Fruit fly (Drosophila melanogaster) whole organism, embryonic: ENCODE data around the gene Etfb.

Experiments used
- Awh ChIP-seq: fragments of 200-800 bp; sonication (Bioruptor generic); IDR thresholded peaks from 2 replicates; pipeline ENCODE4, ENCODE4 v1.3.6; 2022; ENCODE audit warnings: missing biosample characterization, missing genetic modification characterization
- CG11456 ChIP-seq: fragments of 200-800 bp; sonication (Bioruptor generic); IDR thresholded peaks from 3 replicates; pipeline ENCODE4 v1.3.6; 2022; ENCODE audit warnings: missing biosample characterization, missing genetic modification characterization
- CG12155 ChIP-seq: fragments of 200-800 bp; sonication (Bioruptor generic); optimal IDR thresholded peaks from 3 replicates; lab custom pipeline; 2016; ENCODE audit warnings: missing biosample characterization, missing genetic modification characterization
- CG14050 ChIP-seq: fragments of 200-800 bp; sonication (Bioruptor generic); IDR thresholded peaks from 3 replicates; pipeline ENCODE4 v1.3.6; 2022; ENCODE audit warnings: missing biosample characterization, missing genetic modification characterization
- CG15269 ChIP-seq: fragments of 200-800 bp; sonication (Bioruptor generic); optimal IDR thresholded peaks from 2 replicates; lab custom pipeline; 2018; ENCODE audit warnings: missing biosample characterization, mild to moderate bottlenecking, missing genetic modification characterization, moderate library complexity
- CG1792 ChIP-seq: fragments of 200-800 bp; sonication (Bioruptor generic); optimal IDR thresholded peaks from 2 replicates; lab custom pipeline; 2016; ENCODE audit warnings: missing biosample characterization, missing genetic modification characterization
- CG2889 ChIP-seq: fragments of 200-800 bp; sonication (Bioruptor generic); IDR thresholded peaks from 3 replicates; pipeline ENCODE4 v1.3.6; 2022; ENCODE audit warnings: missing biosample characterization, missing genetic modification characterization
- CG30431 ChIP-seq: fragments of 200-800 bp; sonication (Bioruptor generic); optimal IDR thresholded peaks from 2 replicates; lab custom pipeline; 2017; ENCODE audit warnings: missing biosample characterization, missing genetic modification characterization
- CG42726 ChIP-seq: fragments of 200-800 bp; sonication (Bioruptor generic); IDR thresholded peaks from 2 replicates; pipeline ENCODE4 v1.3.6; 2022; ENCODE audit warnings: missing biosample characterization, missing genetic modification characterization; ENCODE audit not compliant: partially characterized antibody
- CG43689 ChIP-seq: fragments of 200-800 bp; sonication (Bioruptor generic); IDR thresholded peaks from 2 replicates; pipeline ENCODE4 v1.3.6; 2022; ENCODE audit warnings: missing biosample characterization, missing genetic modification characterization
- CG6272 ChIP-seq: fragments of 200-800 bp; sonication (Bioruptor generic); IDR thresholded peaks from 2 replicates; pipeline ENCODE4 v1.3.6; 2022; ENCODE audit warnings: missing biosample characterization, missing genetic modification characterization
- CG6654 ChIP-seq: fragments of 200-800 bp; sonication (Bioruptor generic); optimal IDR thresholded peaks from 2 replicates; lab custom pipeline; 2017; ENCODE audit warnings: missing biosample characterization, mild to moderate bottlenecking, missing genetic modification characterization
- CG6689 ChIP-seq: fragments of 200-800 bp; sonication (Bioruptor generic); IDR thresholded peaks from 2 replicates; pipeline ENCODE4 v1.3.6; 2022; ENCODE audit warnings: missing biosample characterization, missing genetic modification characterization
- CG7271 ChIP-seq: fragments of 200-800 bp; sonication (Bioruptor generic); optimal IDR thresholded peaks from 2 replicates; lab custom pipeline; 2018; ENCODE audit warnings: missing biosample characterization, mild to moderate bottlenecking, missing genetic modification characterization, moderate library complexity
- CG7357 ChIP-seq: fragments of 200-800 bp; sonication (Bioruptor generic); IDR thresholded peaks from 3 replicates; pipeline ENCODE4 v1.3.6; 2022; ENCODE audit warnings: missing biosample characterization, missing genetic modification characterization
- CG7839 ChIP-seq: fragments of 200-800 bp; sonication (Bioruptor generic); optimal IDR thresholded peaks from 3 replicates; lab custom pipeline; 2018; ENCODE audit warnings: missing biosample characterization, mild to moderate bottlenecking, missing genetic modification characterization, moderate library complexity
- CG7987 ChIP-seq: fragments of 200-800 bp; sonication (Bioruptor generic); optimal IDR thresholded peaks from 2 replicates; lab custom pipeline; 2018; ENCODE audit warnings: missing biosample characterization, mild to moderate bottlenecking, missing genetic modification characterization, moderate library complexity
- CG9876 ChIP-seq: fragments of 200-800 bp; sonication (Bioruptor generic); optimal IDR thresholded peaks from 2 replicates; lab custom pipeline; 2016; ENCODE audit warnings: missing biosample characterization, missing genetic modification characterization
- Dip3 ChIP-seq: fragments of 200-800 bp; sonication (Bioruptor generic); optimal IDR thresholded peaks from 3 replicates; lab custom pipeline; 2016; ENCODE audit warnings: missing biosample characterization, missing genetic modification characterization
- Drgx ChIP-seq: fragments of 200-800 bp; sonication (Bioruptor generic); IDR thresholded peaks from 2 replicates; pipeline ENCODE4 v1.3.6; 2022; ENCODE audit warnings: missing biosample characterization, missing genetic modification characterization
- Ets65A ChIP-seq: fragments of 200-800 bp; sonication (Bioruptor generic); peaks from one replicate; lab custom pipeline; 2016; ENCODE audit warnings: missing biosample characterization, missing genetic modification characterization
- Gug ChIP-seq: fragments of 200-800 bp; sonication (Bioruptor generic); IDR thresholded peaks from 4 replicates; pipeline ENCODE4 v1.3.6; 2022; ENCODE audit warnings: missing biosample characterization, missing genetic modification characterization
- HLH3B ChIP-seq: fragments of 200-800 bp; sonication (Bioruptor generic); IDR thresholded peaks from 2 replicates; pipeline ENCODE4 v1.3.6; 2022; ENCODE audit warnings: missing biosample characterization, missing genetic modification characterization
- MESR4 ChIP-seq: fragments of 200-800 bp; sonication (Bioruptor generic); optimal IDR thresholded peaks from 2 replicates; lab custom pipeline; 2018; ENCODE audit warnings: missing biosample characterization, mild to moderate bottlenecking, missing genetic modification characterization, moderate library complexity
- Med ChIP-seq: fragments of 200-800 bp; sonication (Bioruptor generic); peaks from one replicate; lab custom pipeline; 2016; ENCODE audit warnings: missing biosample characterization, missing genetic modification characterization, mild to moderate bottlenecking, inconsistent platforms, moderate library complexity
- Myb ChIP-seq: fragments of 200-800 bp; sonication (Bioruptor generic); optimal IDR thresholded peaks from 2 replicates; lab custom pipeline; 2016; ENCODE audit warnings: missing biosample characterization, missing genetic modification characterization
- Optix ChIP-seq: fragments of 200-800 bp; sonication (Bioruptor generic); IDR thresholded peaks from 3 replicates; pipeline ENCODE4 v1.3.6; 2022; ENCODE audit warnings: missing biosample characterization, missing genetic modification characterization
- Rx ChIP-seq: fragments of 200-800 bp; sonication (Bioruptor generic); IDR thresholded peaks from 2 replicates; pipeline ENCODE4 v1.3.6; 2022; ENCODE audit warnings: missing biosample characterization, missing genetic modification characterization
- Ssrp ChIP-seq: fragments of 200-800 bp; sonication (Bioruptor generic); optimal IDR thresholded peaks from 2 replicates; lab custom pipeline; 2018; ENCODE audit warnings: missing biosample characterization, mild to moderate bottlenecking, missing genetic modification characterization, moderate library complexity
- TFAM ChIP-seq: fragments of 200-800 bp; sonication (Bioruptor generic); optimal IDR thresholded peaks from 2 replicates; lab custom pipeline; 2017; ENCODE audit warnings: missing biosample characterization, missing genetic modification characterization, inconsistent platforms
- Taf1 ChIP-seq: fragments of 200-800 bp; sonication (Bioruptor generic); IDR thresholded peaks from 2 replicates; pipeline ENCODE4 v1.3.6; 2022; ENCODE audit warnings: missing biosample characterization, missing genetic modification characterization
- ap ChIP-seq: fragments of 200-800 bp; sonication (Bioruptor generic); IDR thresholded peaks from 2 replicates; pipeline ENCODE4 v1.3.6; 2022; ENCODE audit warnings: missing biosample characterization, missing genetic modification characterization
- ase ChIP-seq: fragments of 200-800 bp; sonication (Bioruptor generic); IDR thresholded peaks from 3 replicates; pipeline ENCODE4 v1.3.6; 2022; ENCODE audit warnings: missing biosample characterization, missing genetic modification characterization
- bab2 ChIP-seq: fragments of 200-800 bp; sonication (Bioruptor generic); optimal IDR thresholded peaks from 2 replicates; lab custom pipeline; 2016; ENCODE audit warnings: missing biosample characterization, missing genetic modification characterization
- ci ChIP-seq: fragments of 200-800 bp; sonication (Bioruptor generic); IDR thresholded peaks from 3 replicates; pipeline ENCODE4 v1.3.6; 2022; ENCODE audit warnings: missing biosample characterization, missing genetic modification characterization
- croc ChIP-seq: fragments of 200-800 bp; sonication (Bioruptor generic); conservative IDR thresholded peaks from 3 replicates; pipeline ENCODE4 v1.3.6; 2022; ENCODE audit warnings: missing biosample characterization, missing genetic modification characterization
- crp ChIP-seq, 2 experiments: fragments of 200-800 bp; sonication (Bioruptor generic); optimal IDR thresholded peaks; 2 replicates in 1 of 2; 3 replicates in 1 of 2; lab custom pipeline; 2017; ENCODE audit warnings: missing biosample characterization in 2 of 2, missing genetic modification characterization in 2 of 2, mild to moderate bottlenecking in 1 of 2, moderate library complexity in 1 of 2
- dmrt11E ChIP-seq: fragments of 200-800 bp; sonication (Bioruptor generic); optimal IDR thresholded peaks from 3 replicates; lab custom pipeline; 2018; ENCODE audit warnings: missing biosample characterization, mild to moderate bottlenecking, missing genetic modification characterization, moderate library complexity
- ewg ChIP-seq: fragments of 200-800 bp; sonication (Bioruptor generic); optimal IDR thresholded peaks from 3 replicates; lab custom pipeline; 2017; ENCODE audit warnings: mild to moderate bottlenecking, missing biosample characterization, missing genetic modification reagents, missing genetic modification characterization
- eyg ChIP-seq: fragments of 200-800 bp; sonication (Bioruptor generic); optimal IDR thresholded peaks from 3 replicates; lab custom pipeline; 2016; ENCODE audit warnings: missing biosample characterization, missing genetic modification characterization
- fd96Cb ChIP-seq: fragments of 200-800 bp; sonication (Bioruptor generic); optimal IDR thresholded peaks from 2 replicates; lab custom pipeline; 2018; ENCODE audit warnings: missing biosample characterization, mild to moderate bottlenecking, missing genetic modification characterization, moderate library complexity
- grau ChIP-seq: fragments of 200-800 bp; optimal IDR thresholded peaks from 3 replicates; lab custom pipeline; 2019; ENCODE audit warnings: missing biosample characterization, mild to moderate bottlenecking, missing genetic modification characterization, moderate library complexity
- klu ChIP-seq: fragments of 200-800 bp; sonication (Bioruptor generic); IDR thresholded peaks from 2 replicates; pipeline ENCODE4 v1.3.6; 2022; ENCODE audit warnings: missing biosample characterization, missing genetic modification characterization
- lbe ChIP-seq: fragments of 200-800 bp; sonication (Bioruptor generic); optimal IDR thresholded peaks from 2 replicates; lab custom pipeline; 2016; ENCODE audit warnings: missing biosample characterization, mild to moderate bottlenecking, missing genetic modification characterization
- nom ChIP-seq: fragments of 200-800 bp; sonication (Bioruptor generic); optimal IDR thresholded peaks from 2 replicates; lab custom pipeline; 2017; ENCODE audit warnings: missing biosample characterization, missing genetic modification characterization, mild to moderate bottlenecking, moderate library complexity, missing genetic modification reagents
- ranshi ChIP-seq: fragments of 200-800 bp; sonication (Bioruptor generic); IDR thresholded peaks from 2 replicates; pipeline ENCODE4 v1.3.6; 2022; ENCODE audit warnings: missing biosample characterization, missing genetic modification characterization
- slp2 ChIP-seq: fragments of 200-800 bp; sonication (Bioruptor generic); optimal IDR thresholded peaks from 2 replicates; lab custom pipeline; 2016; ENCODE audit warnings: missing biosample characterization, missing genetic modification characterization
- tgo ChIP-seq: fragments of 200-800 bp; sonication (Bioruptor generic); IDR thresholded peaks from 3 replicates; pipeline ENCODE4 v1.3.6; 2022; ENCODE audit warnings: missing biosample characterization, missing genetic modification characterization
- tin ChIP-seq: fragments of 200-800 bp; sonication (Bioruptor generic); optimal IDR thresholded peaks from 3 replicates; lab custom pipeline; 2016; ENCODE audit warnings: missing biosample characterization, missing genetic modification characterization
- trem ChIP-seq: fragments of 200-800 bp; optimal IDR thresholded peaks from 3 replicates; lab custom pipeline; 2019; ENCODE audit warnings: missing biosample characterization, mild to moderate bottlenecking, missing genetic modification characterization, moderate library complexity
- z ChIP-seq: fragments of 200-800 bp; sonication (Bioruptor generic); IDR thresholded peaks from 3 replicates; pipeline ENCODE4 v1.3.6; 2022; ENCODE audit warnings: missing biosample characterization, missing genetic modification characterization
- zfh1 ChIP-seq: fragments of 200-800 bp; sonication (Bioruptor generic); IDR thresholded peaks from 3 replicates; pipeline ENCODE4 v1.3.6; 2022; ENCODE audit warnings: missing biosample characterization, missing genetic modification characterization

The Etfb gene

DNA sequence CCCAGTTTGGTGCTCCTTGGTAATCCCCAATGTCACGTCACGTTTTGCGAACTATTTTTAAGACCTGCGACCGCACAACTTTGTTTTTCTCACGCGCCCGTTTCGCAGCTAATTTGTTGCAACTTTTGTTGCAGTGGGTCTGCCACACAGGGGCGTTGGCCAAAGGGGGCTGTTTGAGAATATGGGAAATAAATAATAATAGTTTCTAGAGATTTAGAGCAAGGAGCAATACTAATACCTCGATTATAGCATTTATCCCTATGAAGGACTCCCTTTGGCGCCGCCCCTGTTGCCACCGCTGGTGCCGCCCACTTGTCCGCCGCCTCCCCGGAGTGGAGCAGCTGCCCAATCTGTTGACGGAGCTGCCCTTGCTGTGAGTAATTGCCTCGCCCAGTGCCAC, 47.5 kb downstream of the Etfb start (continued):
- TF ChIP-seq ci (GFP tag; lab: Robert Waterston, UW) (peak; percentile 68), CG6272 (GFP tag; lab: Robert Waterston, UW) (peak; percentile 43; the same call in 1 of the 2 replicates), Ets65A (GFP tag; lab: Kevin White, UChicago) (peak; percentile 32), eyg (no peak), fd96Cb (tag; lab: Kevin White, UChicago) (peak; percentile 1), tin (GFP tag; lab: Kevin White, UChicago) (peak; percentile 23), z (GFP tag; lab: Robert Waterston, UW) (0 out of 3 replicates have a peak, but pooled peaks have one; percentile 18), CG6689 (GFP tag; lab: Robert Waterston, UW) (peak; percentile 30; the same call in 1 of the 2 replicates), crp (GFP tag; optimal IDR thresholded peaks at IDR 0.05; lab: Kevin White, UChicago) (no peak), CG7987 (GFP tag; lab: Kevin White, UChicago) (no peak), ranshi (GFP tag; lab: Robert Waterston, UW) (no peak), zfh1 (GFP tag; lab: Robert Waterston, UW) (peak; percentile 59; the same call in 2 of the 3 replicates), Med (GFP tag; lab: Kevin White, UChicago) (peak; percentile 55), TFAM (GFP tag; lab: Kevin White, UChicago) (no peak), CG30431 (GFP tag; lab: Kevin White, UChicago) (no peak), CG6654 (GFP tag; lab: Kevin White, UChicago) (no peak), Ssrp (peak; percentile 11), CG7357 (GFP tag; lab: Robert Waterston, UW) (0 out of 3 replicates have a peak, but pooled peaks have one; percentile 26), bab2 (GFP tag; lab: Kevin White, UChicago) (no peak), MESR4 (GFP tag; lab: Kevin White, UChicago) (no peak), klu (GFP tag; lab: Robert Waterston, UW) (no peak), croc (GFP tag; lab: Robert Waterston, UW) (no peak; the same call in 2 of the 3 replicates), ap (GFP tag; lab: Robert Waterston, UW) (0 out of 2 replicates have a peak, but pooled peaks have one; percentile 11), CG9876 (no peak), trem (tag; lab: Kevin White, UChicago) (no peak), Myb (GFP tag; lab: Kevin White, UChicago) (no peak), CG1792 (no peak), Awh (GFP tag; lab: Robert Waterston, UW) (peak; percentile 45; the same call in 1 of the 2 replicates), Optix (GFP tag; lab: Robert Waterston, UW) (peak; percentile 25; the same call in 1 of the 3 replicates), Dip3 (no peak), CG7839 (tag; lab: Kevin White, UChicago) (no peak), CG43689 (GFP tag; lab: Robert Waterston, UW) (no peak), dmrt11E (tag; lab: Kevin White, UChicago) (no peak), nom (GFP tag; lab: Kevin White, UChicago) (no peak), CG15269 (tag; lab: Kevin White, UChicago) (no peak), ewg (peak; percentile 17), CG14050 (GFP tag; lab: Robert Waterston, UW) (peak; percentile 38; the same call in 2 of the 3 replicates), ase (peak; percentile 61; the same call in 2 of the 3 replicates), Gug (GFP tag; lab: Robert Waterston, UW) (peak; percentile 29; the same call in 1 of the 4 replicates), CG2889 (GFP tag; lab: Robert Waterston, UW) (no peak), CG42726 (no peak), HLH3B (peak; percentile 45; the same call in 1 of the 2 replicates), lbe (no peak), CG12155 (GFP tag; lab: Kevin White, UChicago) (no peak), Taf1 (no peak), Rx (GFP tag; lab: Robert Waterston, UW) (peak; percentile 56; the same call in 1 of the 2 replicates), Drgx (peak; percentile 87), grau (tag; lab: Kevin White, UChicago) (peak; percentile 3), CG7271 (tag; lab: Kevin White, UChicago) (no peak), CG11456 (no peak), tgo (GFP tag; lab: Robert Waterston, UW) (peak; percentile 44; the same call in 2 of the 3 replicates), slp2 (GFP tag; lab: Kevin White, UChicago) (no peak)
